Worm (Caenorhabditis elegans): ENCODE measurements around the gene mab-9.

ce11 chrII:549501-549900, 33.7 kb downstream of the mab-9 start:
- TF ChIP-seq nhr-129 (tag; optimal IDR thresholded peaks at IDR 0.05) (no peak), lin-11 (tag; optimal IDR thresholded peaks at IDR 0.05) (no peak), ceh-82 (tag; optimal IDR thresholded peaks at IDR 0.05) (no peak), mdl-1 (tag; optimal IDR thresholded peaks at IDR 0.05) (no peak), ztf-11 (tag; optimal IDR thresholded peaks at IDR 0.05) (no peak), lsy-2 (tag; optimal IDR thresholded peaks at IDR 0.05) (no peak), elt-1 (tag; optimal IDR thresholded peaks at IDR 0.05) (no peak), ceh-16 (tag; optimal IDR thresholded peaks at IDR 0.05) (no peak)

Data from whole organism, L2 larva.